Worm (Caenorhabditis elegans) whole organism, L1 larva: ENCODE results near the gene F55A11.6.

ENCODE experiments used
- C04F5.9 ChIP-seq: sonication (generic microtip); optimal IDR thresholded peaks from 2 replicates; lab custom pipeline; 2016; ENCODE audit warnings: missing genetic modification characterization, missing compliant biosample characterization
- C16A3.4 ChIP-seq: fragments of 150-350 bp; optimal IDR thresholded peaks from 2 replicates; lab custom pipeline; 2014; ENCODE audit warnings: missing biosample characterization, missing genetic modification characterization
- Y116A8C.19 ChIP-seq: sonication (generic microtip); optimal IDR thresholded peaks from 2 replicates; lab custom pipeline; 2016; ENCODE audit warnings: missing compliant biosample characterization, missing genetic modification characterization, borderline replicate concordance
- aha-1 ChIP-seq: fragments of 150-350 bp; optimal IDR thresholded peaks from 2 replicates; lab custom pipeline; 2014; ENCODE audit warnings: missing biosample characterization, missing genetic modification characterization
- alr-1 ChIP-seq: fragments of 200-800 bp; sonication (Bioruptor generic); optimal IDR thresholded peaks from 2 replicates; lab custom pipeline; 2018; ENCODE audit warnings: borderline replicate concordance, mild to moderate bottlenecking, missing genetic modification characterization, missing compliant biosample characterization
- aly-2 ChIP-seq: fragments of 150-350 bp; optimal IDR thresholded peaks from 2 replicates; lab custom pipeline; 2014; ENCODE audit warnings: missing biosample characterization, missing genetic modification characterization
- ama-1 ChIP-seq: fragments of 150-350 bp; optimal IDR thresholded peaks from 2 replicates; lab custom pipeline; 2014
- blmp-1 ChIP-seq: fragments of 150-350 bp; optimal IDR thresholded peaks from 2 replicates; lab custom pipeline; 2014; ENCODE audit warnings: missing biosample characterization, missing genetic modification characterization
- ceh-63 ChIP-seq: fragments of 200-800 bp; sonication (Bioruptor generic); optimal IDR thresholded peaks from 2 replicates; lab custom pipeline; 2018; ENCODE audit warnings: mild to moderate bottlenecking, missing genetic modification characterization, missing compliant biosample characterization
- ceh-8 ChIP-seq: fragments of 200-800 bp; sonication (Bioruptor generic); optimal IDR thresholded peaks from 2 replicates; lab custom pipeline; 2018; ENCODE audit warnings: mild to moderate bottlenecking, missing genetic modification characterization, moderate library complexity, missing compliant biosample characterization
- ceh-82 ChIP-seq, 3 experiments: fragments of 150-350 bp in 1 of 3; sonication (generic microtip) in 2 of 3; optimal IDR thresholded peaks; 2 replicates each; lab custom pipeline; 2014 to 2017; ENCODE audit warnings: missing biosample characterization in 3 of 3, missing genetic modification characterization in 3 of 3
- dpl-1 ChIP-seq, 3 experiments: fragments of 150-350 bp in 2 of 3; sonication (generic microtip) in 1 of 3; optimal IDR thresholded peaks; 2 replicates each; lab custom pipeline; 2014 to 2017; ENCODE audit warnings: missing biosample characterization in 3 of 3, missing genetic modification characterization in 3 of 3, missing genetic modification reagents in 3 of 3
- efl-1 ChIP-seq, 4 experiments: fragments of 150-350 bp; optimal IDR thresholded peaks in 3 of 4; peaks in 1 of 4; 1 replicate in 1 of 4; 2 replicates in 3 of 4; lab custom pipeline; 2014; ENCODE audit warnings: missing biosample characterization in 2 of 4, missing genetic modification characterization in 2 of 4, missing genetic modification reagents in 2 of 4
- efl-3 ChIP-seq: fragments of 200-800 bp; sonication (Bioruptor generic); optimal IDR thresholded peaks from 2 replicates; lab custom pipeline; 2018; ENCODE audit warnings: mild to moderate bottlenecking, missing genetic modification characterization, missing compliant biosample characterization
- egl-13 ChIP-seq: sonication (generic microtip); optimal IDR thresholded peaks from 2 replicates; lab custom pipeline; 2016; ENCODE audit warnings: missing genotype, missing genetic modification reagents, missing genetic modification characterization, missing compliant biosample characterization
- egl-27 ChIP-seq, 2 experiments: fragments of 150-350 bp in 1 of 2; sonication (generic microtip); optimal IDR thresholded peaks; 3 replicates each; lab custom pipeline; 2017 to 2018; ENCODE audit warnings: missing biosample characterization in 2 of 2, missing genetic modification characterization in 2 of 2, missing genetic modification reagents in 2 of 2
- ets-5 ChIP-seq: fragments of 200-800 bp; sonication (Bioruptor generic); IDR thresholded peaks from 2 replicates; pipeline ENCODE4 v1.3.6; 2022; ENCODE audit warnings: missing genetic modification characterization, missing compliant biosample characterization
- fkh-10 ChIP-seq: sonication (generic microtip); optimal IDR thresholded peaks from 2 replicates; lab custom pipeline; 2017; ENCODE audit warnings: missing biosample characterization, missing genetic modification reagents, missing genetic modification characterization
- hpl-2 ChIP-seq: fragments of 150-350 bp; optimal IDR thresholded peaks from 2 replicates; lab custom pipeline; 2014; ENCODE audit warnings: missing biosample characterization, missing genetic modification reagents, missing genetic modification characterization
- isw-1 ChIP-seq: fragments of 200-800 bp; sonication (Bioruptor generic); IDR thresholded peaks from 2 replicates; pipeline ENCODE4 v1.3.6; 2022; ENCODE audit warnings: missing genetic modification characterization, missing compliant biosample characterization
- lin-14 ChIP-seq: fragments of 200-800 bp; sonication (Bioruptor generic); optimal IDR thresholded peaks from 2 replicates; lab custom pipeline; 2018; ENCODE audit warnings: mild to moderate bottlenecking, missing genetic modification characterization, moderate library complexity, missing compliant biosample characterization
- lin-15B ChIP-seq: fragments of 150-350 bp; sonication (generic microtip); optimal IDR thresholded peaks from 3 replicates; lab custom pipeline; 2014; ENCODE audit warnings: missing biosample characterization, missing genetic modification characterization
- lin-35 ChIP-seq, 2 experiments: fragments of 150-350 bp; optimal IDR thresholded peaks; 2 replicates each; lab custom pipeline; 2014; ENCODE audit warnings: missing biosample characterization in 2 of 2, missing genetic modification characterization in 2 of 2, missing genetic modification reagents in 2 of 2
- lir-3 ChIP-seq: sonication (generic microtip); optimal IDR thresholded peaks from 2 replicates; lab custom pipeline; 2016; ENCODE audit warnings: mild to moderate bottlenecking, missing genetic modification characterization, moderate library complexity, missing compliant biosample characterization; ENCODE audit not compliant: poor library complexity
- lsy-2 ChIP-seq, 2 experiments: fragments of 150-350 bp; optimal IDR thresholded peaks; 2 replicates each; lab custom pipeline; 2014; ENCODE audit warnings: missing biosample characterization in 2 of 2, missing genetic modification characterization in 2 of 2
- mdl-1 ChIP-seq, 2 experiments: fragments of 150-350 bp; optimal IDR thresholded peaks; 2 replicates each; lab custom pipeline; 2014 to 2017; ENCODE audit warnings: missing biosample characterization in 2 of 2, missing genetic modification characterization in 2 of 2, inconsistent platforms in 1 of 2
- nhr-12 ChIP-seq: sonication (generic microtip); optimal IDR thresholded peaks from 2 replicates; lab custom pipeline; 2017; ENCODE audit warnings: missing biosample characterization, missing genetic modification characterization
- nhr-19 ChIP-seq: fragments of 200-800 bp; sonication (Bioruptor generic); conservative IDR thresholded peaks from 2 replicates; pipeline ENCODE4 v1.3.6; 2022; ENCODE audit warnings: missing genetic modification characterization, missing compliant biosample characterization
- nhr-77 ChIP-seq: fragments of 150-350 bp; optimal IDR thresholded peaks from 2 replicates; lab custom pipeline; 2014; ENCODE audit warnings: missing biosample characterization, missing genetic modification characterization
- nhr-85 ChIP-seq: sonication (generic microtip); peaks from one replicate; lab custom pipeline; 2016; ENCODE audit warnings: missing genetic modification characterization, inconsistent platforms, missing compliant biosample characterization
- nhr-90 ChIP-seq: sonication (generic microtip); optimal IDR thresholded peaks from 2 replicates; lab custom pipeline; 2016; ENCODE audit warnings: mild to moderate bottlenecking, missing genetic modification characterization, missing compliant biosample characterization; ENCODE audit not compliant: poor library complexity
- pag-3 ChIP-seq: sonication (generic microtip); optimal IDR thresholded peaks from 2 replicates; lab custom pipeline; 2017; ENCODE audit warnings: missing genetic modification characterization, mild to moderate bottlenecking, missing compliant biosample characterization, antibody characterized with exemption, borderline replicate concordance; ENCODE audit not compliant: insufficient read depth
- rnt-1 ChIP-seq: sonication (generic microtip); optimal IDR thresholded peaks from 2 replicates; lab custom pipeline; 2016; ENCODE audit warnings: mild to moderate bottlenecking, missing genetic modification characterization, moderate library complexity, missing compliant biosample characterization
- skn-1 ChIP-seq: fragments of 150-350 bp; optimal IDR thresholded peaks from 2 replicates; lab custom pipeline; 2014; ENCODE audit warnings: missing biosample characterization, missing genetic modification characterization
- snpc-4 ChIP-seq: fragments of 150-350 bp; optimal IDR thresholded peaks from 2 replicates; lab custom pipeline; 2014; ENCODE audit warnings: missing biosample characterization, missing genetic modification characterization
- snu-23 ChIP-seq: sonication (generic microtip); optimal IDR thresholded peaks from 2 replicates; lab custom pipeline; 2016; ENCODE audit warnings: missing genetic modification characterization, missing compliant biosample characterization
- sptf-1 ChIP-seq: fragments of 150-350 bp; optimal IDR thresholded peaks from 2 replicates; lab custom pipeline; 2014; ENCODE audit warnings: missing biosample characterization, missing genetic modification characterization
- swsn-7 ChIP-seq: sonication (generic microtip); optimal IDR thresholded peaks from 2 replicates; lab custom pipeline; 2016; ENCODE audit warnings: missing genetic modification characterization, missing compliant biosample characterization
- unc-130 ChIP-seq: fragments of 150-350 bp; optimal IDR thresholded peaks from 2 replicates; lab custom pipeline; 2017; ENCODE audit warnings: missing biosample characterization, missing genetic modification characterization, inconsistent platforms
- unc-30 ChIP-seq: sonication (generic microtip); optimal IDR thresholded peaks from 2 replicates; lab custom pipeline; 2017; ENCODE audit warnings: missing biosample characterization, missing genetic modification characterization
- unc-62 ChIP-seq: fragments of 150-350 bp; optimal IDR thresholded peaks from 2 replicates; lab custom pipeline; 2014; ENCODE audit warnings: missing biosample characterization, missing genetic modification reagents, missing genetic modification characterization
- unc-98 ChIP-seq: fragments of 200-800 bp; sonication (Bioruptor generic); IDR thresholded peaks from 2 replicates; pipeline ENCODE4 v1.3.6; 2022; ENCODE audit warnings: missing genetic modification characterization, missing compliant biosample characterization
- vab-15 ChIP-seq: sonication (generic microtip); optimal IDR thresholded peaks from 2 replicates; lab custom pipeline; 2017; ENCODE audit warnings: missing genotype, mild to moderate bottlenecking, missing genetic modification characterization, missing compliant biosample characterization
- ztf-11 ChIP-seq, 2 experiments: sonication (generic microtip); optimal IDR thresholded peaks; 2 replicates each; lab custom pipeline; 2016 to 2017; ENCODE audit warnings: missing genetic modification characterization in 2 of 2, missing biosample characterization in 1 of 2, missing compliant biosample characterization in 1 of 2
- ztf-4 ChIP-seq: fragments of 150-350 bp; optimal IDR thresholded peaks from 2 replicates; lab custom pipeline; 2014; ENCODE audit warnings: missing biosample characterization, missing genetic modification characterization

The F55A11.6 gene

ce11 chrV:11776538-11776937 is at the start of gene F55A11.6:
TSS of gene F55A11.6 (plus strand) at chrV:11776838.
- TF ChIP-seq C04F5.9 (tag; lab: Kevin White, UChicago) (no peak), ceh-63 (GFP tag; lab: Kevin White, UChicago) (no peak), hpl-2 (GFP tag; lab: Kevin White, UChicago) (no peak), egl-27 (tag; optimal IDR thresholded peaks at IDR 0.05; lab: Kevin White, UChicago) (no peak), lin-35 (GFP tag; optimal IDR thresholded peaks at IDR 0.05; lab: Kevin White, UChicago) (no peak), unc-98 (GFP tag; lab: Robert Waterston, UW) (no peak), lir-3 (tag; lab: Kevin White, UChicago) (no peak), ets-5 (GFP tag; lab: Robert Waterston, UW) (no peak), nhr-77 (tag; lab: Kevin White, UChicago) (no peak)
- TF ChIP-seq, all 84 proteins: peak for 0

- TF ChIP-seq ceh-63 (GFP tag; lab: Kevin White, UChicago) (no peak), nhr-90 (tag; lab: Kevin White, UChicago) (no peak), ets-5 (GFP tag; lab: Robert Waterston, UW) (no peak), swsn-7 (tag; lab: Kevin White, UChicago) (no peak), ama-1 (lab: Kevin White, UChicago) (no peak), ceh-8 (GFP tag; lab: Kevin White, UChicago) (no peak), lin-14 (GFP tag; lab: Kevin White, UChicago) (no peak), nhr-12 (tag; lab: Kevin White, UChicago) (no peak), sptf-1 (tag; lab: Kevin White, UChicago) (no peak), Y116A8C.19 (tag; lab: Kevin White, UChicago) (no peak), aly-2 (no peak), alr-1 (tag; lab: Kevin White, UChicago) (no peak), pag-3 (tag; lab: Kevin White, UChicago) (no peak), unc-62 (no peak), unc-30 (no peak)
Measured at ce11 chrV:11730060-11730459, 46.6 kb upstream of the F55A11.6 start, which contains the start of gene rhr-2. TSS of gene rhr-2 (minus strand) at chrV:11730160.

DNA sequence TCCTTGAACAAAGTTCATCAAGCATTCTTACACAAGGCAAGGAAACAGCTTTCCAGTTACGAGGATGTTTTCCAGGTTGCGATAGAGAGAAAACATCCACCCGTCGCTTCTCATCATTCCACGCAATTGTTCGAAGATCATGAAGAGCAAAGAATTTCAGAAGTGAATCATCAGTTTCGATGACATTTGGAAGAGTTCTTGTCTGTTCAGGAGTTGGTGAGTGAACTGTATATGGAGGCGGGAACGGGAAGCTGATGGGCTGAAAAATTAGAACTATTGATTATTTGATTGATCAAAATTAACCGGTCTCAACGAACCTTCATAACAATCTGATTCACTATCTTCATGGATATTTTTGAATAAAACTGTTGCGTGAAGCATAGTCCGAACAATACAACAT is 44.6 kb upstream of the F55A11.6 start:
- TF ChIP-seq egl-13 (tag; lab: Kevin White, UChicago): no peak
- TF ChIP-seq efl-1 (optimal IDR thresholded peaks at IDR 0.05; lab: Kevin White, UChicago): no peak
- TF ChIP-seq efl-1 (GFP tag; optimal IDR thresholded peaks at IDR 0.05 in 1 of 2; lab: Kevin White, UChicago): peak in 1 of 2 experiments; percentile 22
- no peak for TF ChIP-seq mdl-1 (tag; optimal IDR thresholded peaks at IDR 0.05; lab: Kevin White, UChicago)
- no peak for TF ChIP-seq ztf-4
- no peak for TF ChIP-seq alr-1 (tag; lab: Kevin White, UChicago)
- no peak for TF ChIP-seq snu-23 (GFP tag; lab: Kevin White, UChicago)
- TF ChIP-seq nhr-85 (tag; lab: Kevin White, UChicago): no peak
- TF ChIP-seq, all 84 proteins: peak for 1

ce11 chrV:11733460-11733859 is 43.2 kb upstream of the F55A11.6 start, which contains the start of gene npp-22:
TSS of gene npp-22 (minus strand) at chrV:11733472.
- TF ChIP-seq snu-23 (GFP tag; lab: Kevin White, UChicago): peak; percentile 56
- TF ChIP-seq nhr-12 (tag; lab: Kevin White, UChicago): no peak
- no peak for TF ChIP-seq ztf-11 (tag; optimal IDR thresholded peaks at IDR 0.05; lab: Kevin White, UChicago)
- peak; percentile 65 for TF ChIP-seq nhr-85 (tag; lab: Kevin White, UChicago)
- peak; percentile 94 to 97 for TF ChIP-seq lin-35 (GFP tag; optimal IDR thresholded peaks at IDR 0.05; lab: Kevin White, UChicago)
- peak; percentile 17 to 54 (median 32) for TF ChIP-seq ceh-82 (tag; optimal IDR thresholded peaks at IDR 0.05; lab: Kevin White, UChicago)
- TF ChIP-seq nhr-19 (GFP tag; lab: Robert Waterston, UW): peak; percentile 68
- no peak for TF ChIP-seq aha-1 (tag; lab: Kevin White, UChicago)
- TF ChIP-seq C16A3.4 (tag; lab: Kevin White, UChicago): peak; percentile 65
- TF ChIP-seq unc-130: peak; percentile 80
- no peak for TF ChIP-seq efl-3
- TF ChIP-seq dpl-1 (GFP tag; optimal IDR thresholded peaks at IDR 0.05; lab: Kevin White, UChicago): peak; percentile 93 to 95 (median 94)
- TF ChIP-seq ceh-63 (GFP tag; lab: Kevin White, UChicago): no peak
- peak; percentile 73 for TF ChIP-seq skn-1 (tag; lab: Kevin White, UChicago)
- peak; percentile 65 for TF ChIP-seq rnt-1 (tag; lab: Kevin White, UChicago)
- TF ChIP-seq isw-1: peak; percentile 30; the same call in 1 of the 2 replicates
- peak; percentile 72 to 84 for TF ChIP-seq lsy-2 (tag; optimal IDR thresholded peaks at IDR 0.05; lab: Kevin White, UChicago)
- TF ChIP-seq snpc-4: peak; percentile 36
- TF ChIP-seq vab-15 (tag; lab: Kevin White, UChicago): no peak
- peak; percentile 63 for TF ChIP-seq lin-14 (GFP tag; lab: Kevin White, UChicago)
- peak; percentile 64 for TF ChIP-seq blmp-1 (tag; lab: Kevin White, UChicago)
- peak; percentile 96 to 99 for TF ChIP-seq efl-1 (optimal IDR thresholded peaks at IDR 0.05; lab: Kevin White, UChicago)
- TF ChIP-seq efl-1 (GFP tag; optimal IDR thresholded peaks at IDR 0.05 in 1 of 2; lab: Kevin White, UChicago): peak; percentile 96 to 100
- TF ChIP-seq fkh-10 (GFP tag; lab: Kevin White, UChicago): no peak
- TF ChIP-seq lin-15B (tag; lab: Kevin White, UChicago): peak; percentile 77
